In the genomic region with DNA sequence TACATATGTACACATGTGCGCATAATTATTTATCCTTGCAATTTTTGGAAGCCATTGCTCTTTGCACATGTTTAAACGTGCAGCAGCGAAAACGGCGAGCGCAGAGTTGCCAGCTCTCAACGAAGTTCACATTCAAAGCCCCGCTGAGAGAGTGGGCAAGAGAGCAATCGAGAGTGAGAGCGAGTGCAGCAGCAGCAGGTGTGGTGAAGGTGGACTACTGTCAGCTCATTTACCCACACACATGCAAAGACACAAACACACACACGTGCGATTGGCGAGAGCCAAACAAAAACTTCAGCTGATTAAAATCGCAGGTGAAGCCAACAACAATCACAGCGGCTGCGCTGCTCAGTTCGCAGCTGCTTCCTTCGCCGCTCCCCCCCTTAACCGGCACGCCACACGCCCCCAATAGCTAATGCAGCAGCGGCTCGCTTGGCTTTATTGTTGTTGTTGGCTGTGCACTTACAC, we compare ENCODE assay signal across 2 fruit fly cellular contexts.
A peak's percentile ranks its signal among the peaks of the same experiment; 100 is the strongest.
TF ChIP-seq lines count a peak whose summit lies in the region.

No protein-coding gene starts in this region.

TF ChIP-seq in whole organism, adult, 20 proteins besides CTCF, POLR2A, EP300 and RAD21 (continued from another document):
- TF ChIP-seq toe (GFP tag; optimal IDR thresholded peaks at IDR 0.05; lab: Kevin White, UChicago): no peak
- TF ChIP-seq cnc (optimal IDR thresholded peaks at IDR 0.05; lab: Kevin White, UChicago): no peak
- TF ChIP-seq ovo (GFP tag; optimal IDR thresholded peaks at IDR 0.05; lab: Kevin White, UChicago): no peak
- TF ChIP-seq CG1620 (GFP tag; optimal IDR thresholded peaks at IDR 0.05; lab: Kevin White, UChicago): no peak
TF ChIP-seq in whole organism, adult: peak in this region for 9.

TF ChIP-seq in whole organism, embryonic, 481 proteins besides CTCF, POLR2A, EP300 and RAD21 (continued from another document and continues in another):
- TF ChIP-seq sna (GFP tag; IDR thresholded peaks at IDR 0.05; lab: Robert Waterston, UW; ENCODE audit: partially characterized antibody) (no peak), CG1529 (GFP tag; optimal IDR thresholded peaks at IDR 0.05; lab: Kevin White, UChicago) (no peak), GATAe (GFP tag; conservative IDR thresholded peaks at IDR 0.05; lab: Robert Waterston, UW) (no peak), CG14965 (GFP tag; optimal IDR thresholded peaks at IDR 0.05; lab: Kevin White, UChicago; ENCODE audit: borderline replicate concordance) (no peak), CG10979 (tag; optimal IDR thresholded peaks at IDR 0.05; lab: Kevin White, UChicago) (no peak), MESR4 (GFP tag; optimal IDR thresholded peaks at IDR 0.05; lab: Kevin White, UChicago) (peak; percentile 13), CG17186 (GFP tag; optimal IDR thresholded peaks at IDR 0.05; lab: Kevin White, UChicago) (no peak), Stat92E (GFP tag; optimal IDR thresholded peaks at IDR 0.05; lab: Kevin White, UChicago) (no peak), ftz-f1 (GFP tag; optimal IDR thresholded peaks at IDR 0.05; lab: Kevin White, UChicago) (peak; percentile 25), MTF-1 (GFP tag; optimal IDR thresholded peaks at IDR 0.05; lab: Kevin White, UChicago; ENCODE audit: borderline replicate concordance) (peak; percentile 95), Adf1 (GFP tag; IDR thresholded peaks at IDR 0.05; lab: Robert Waterston, UW) (peak; percentile 87), ewg (GFP tag; optimal IDR thresholded peaks at IDR 0.05; lab: Kevin White, UChicago) (peak; percentile 47), CG10366 (GFP tag; IDR thresholded peaks at IDR 0.05; lab: Robert Waterston, UW) (no peak), chif (GFP tag; optimal IDR thresholded peaks at IDR 0.05; lab: Kevin White, UChicago) (no peak), twi (tag; optimal IDR thresholded peaks at IDR 0.05; lab: Kevin White, UChicago) (peak; percentile 4), seq (GFP tag; IDR thresholded peaks at IDR 0.05; lab: Robert Waterston, UW) (no peak), CG7372 (GFP tag; IDR thresholded peaks at IDR 0.05; lab: Robert Waterston, UW) (no peak), cg (GFP tag; optimal IDR thresholded peaks at IDR 0.05; lab: Kevin White, UChicago) (peak; percentile 92), CG2202 (tag; optimal IDR thresholded peaks at IDR 0.05; lab: Kevin White, UChicago) (no peak), gsb (GFP tag; IDR thresholded peaks at IDR 0.05; lab: Robert Waterston, UW) (no peak), CG10565 (GFP tag; optimal IDR thresholded peaks at IDR 0.05; lab: Kevin White, UChicago) (no peak), trem (tag; optimal IDR thresholded peaks at IDR 0.05; lab: Kevin White, UChicago) (no peak), pb (GFP tag; optimal IDR thresholded peaks at IDR 0.05; lab: Kevin White, UChicago) (no peak), CG8388 (GFP tag; optimal IDR thresholded peaks at IDR 0.05; lab: Kevin White, UChicago) (no peak), sr (GFP tag; IDR thresholded peaks at IDR 0.05; lab: Robert Waterston, UW) (no peak; the same call in 2 of the 3 replicates), CG16813 (GFP tag; IDR thresholded peaks at IDR 0.05; lab: Robert Waterston, UW; ENCODE audit: partially characterized antibody) (no peak), Optix (GFP tag; IDR thresholded peaks at IDR 0.05; lab: Robert Waterston, UW) (no peak), CG4360 (GFP tag; IDR thresholded peaks at IDR 0.05; lab: Robert Waterston, UW) (peak; percentile 83), Elba2 (GFP tag; optimal IDR thresholded peaks at IDR 0.05; lab: Kevin White, UChicago) (peak; percentile 3), CG4282 (GFP tag; optimal IDR thresholded peaks at IDR 0.05; lab: Kevin White, UChicago) (no peak), CG16863 (GFP tag; optimal IDR thresholded peaks at IDR 0.05; lab: Kevin White, UChicago) (no peak), ATbp (GFP tag; optimal IDR thresholded peaks at IDR 0.05; lab: Kevin White, UChicago) (no peak), CG15479 (GFP tag; optimal IDR thresholded peaks at IDR 0.05; lab: Kevin White, UChicago) (peak; percentile 55), pita (GFP tag; optimal IDR thresholded peaks at IDR 0.05; lab: Kevin White, UChicago) (no peak), Fer3 (tag; optimal IDR thresholded peaks at IDR 0.05; lab: Kevin White, UChicago) (no peak), Dll (GFP tag; IDR thresholded peaks at IDR 0.05; lab: Robert Waterston, UW; ENCODE audit: partially characterized antibody) (0 out of 4 replicates have a peak, but pooled peaks have one; percentile 28), Nf-YA (GFP tag; IDR thresholded peaks at IDR 0.05; lab: Robert Waterston, UW) (no peak), dimm (GFP tag; IDR thresholded peaks at IDR 0.05; lab: Robert Waterston, UW) (no peak), nerfin-1 (tag; optimal IDR thresholded peaks at IDR 0.05; lab: Kevin White, UChicago) (peak; percentile 20), Deaf1 (tag; optimal IDR thresholded peaks at IDR 0.05; lab: Kevin White, UChicago) (no peak), CG6813 (GFP tag; optimal IDR thresholded peaks at IDR 0.05; lab: Kevin White, UChicago) (no peak), MBD-R2 (GFP tag; IDR thresholded peaks at IDR 0.05; lab: Robert Waterston, UW) (no peak), ro (GFP tag; IDR thresholded peaks at IDR 0.05; lab: Robert Waterston, UW) (no peak), Ravus (GFP tag; IDR thresholded peaks at IDR 0.05; lab: Robert Waterston, UW) (no peak), unpg (GFP tag; optimal IDR thresholded peaks at IDR 0.05; lab: Kevin White, UChicago) (no peak), nom (GFP tag; optimal IDR thresholded peaks at IDR 0.05; lab: Kevin White, UChicago) (peak; percentile 62), CG12391 (tag; optimal IDR thresholded peaks at IDR 0.05; lab: Kevin White, UChicago) (no peak), Rfx (GFP tag; IDR thresholded peaks at IDR 0.05; lab: Robert Waterston, UW) (no peak), kah (GFP tag; optimal IDR thresholded peaks at IDR 0.05; lab: Kevin White, UChicago) (peak; percentile 39), tna (GFP tag; IDR thresholded peaks at IDR 0.05; lab: Robert Waterston, UW; ENCODE audit: partially characterized antibody) (no peak), knrl (GFP tag; IDR thresholded peaks at IDR 0.05; lab: Robert Waterston, UW; ENCODE audit: partially characterized antibody) (no peak), scrt (GFP tag; optimal IDR thresholded peaks at IDR 0.05; lab: Kevin White, UChicago) (no peak), bbx (GFP tag; IDR thresholded peaks at IDR 0.05; lab: Robert Waterston, UW; ENCODE audit: partially characterized antibody) (peak; percentile 47), CG15011 (GFP tag; optimal IDR thresholded peaks at IDR 0.05; lab: Kevin White, UChicago) (no peak), Fer1 (GFP tag; optimal IDR thresholded peaks at IDR 0.05; lab: Kevin White, UChicago) (peak; percentile 12), vvl (GFP tag; IDR thresholded peaks at IDR 0.05; lab: Robert Waterston, UW) (peak; percentile 38; the same call in 1 of the 2 replicates), Atf6 (GFP tag; IDR thresholded peaks at IDR 0.05; lab: Robert Waterston, UW) (no peak), Trl (optimal IDR thresholded peaks at IDR 0.05; lab: Kevin White, UChicago) (peak; percentile 84 to 92), Trl (GFP tag; optimal IDR thresholded peaks at IDR 0.05; lab: Kevin White, UChicago) (no peak), tgo (GFP tag; IDR thresholded peaks at IDR 0.05; lab: Robert Waterston, UW) (no peak), CG5245 (GFP tag; optimal IDR thresholded peaks at IDR 0.05; lab: Kevin White, UChicago) (no peak), aop (GFP tag; IDR thresholded peaks at IDR 0.05; lab: Robert Waterston, UW) (no peak), sisA (GFP tag; IDR thresholded peaks at IDR 0.05; lab: Robert Waterston, UW) (no peak), run (tag; optimal IDR thresholded peaks at IDR 0.05; lab: Kevin White, UChicago) (no peak), ci (GFP tag; IDR thresholded peaks at IDR 0.05; lab: Robert Waterston, UW) (peak; percentile 70; the same call in 2 of the 3 replicates), Med (GFP tag; lab: Kevin White, UChicago) (no peak), Bgb (GFP tag; IDR thresholded peaks at IDR 0.05; lab: Robert Waterston, UW; ENCODE audit: partially characterized antibody) (peak; percentile 42; the same call in 1 of the 2 replicates), Fer2 (tag; optimal IDR thresholded peaks at IDR 0.05; lab: Kevin White, UChicago) (no peak), Ets65A (GFP tag; lab: Kevin White, UChicago) (no peak), Sox100B (GFP tag; optimal IDR thresholded peaks at IDR 0.05; lab: Kevin White, UChicago) (no peak), zen2 (GFP tag; IDR thresholded peaks at IDR 0.05; lab: Robert Waterston, UW; ENCODE audit: partially characterized antibody) (peak; percentile 53; the same call in 2 of the 3 replicates), CG31224 (GFP tag; IDR thresholded peaks at IDR 0.05; lab: Robert Waterston, UW) (no peak), emc (GFP tag; optimal IDR thresholded peaks at IDR 0.05; lab: Kevin White, UChicago) (no peak), CG34224 (GFP tag; IDR thresholded peaks at IDR 0.05; lab: Robert Waterston, UW; ENCODE audit: partially characterized antibody) (peak; percentile 56; the same call in 2 of the 3 replicates), CG17385 (GFP tag; optimal IDR thresholded peaks at IDR 0.05; lab: Kevin White, UChicago) (peak; percentile 29), C15 (GFP tag; IDR thresholded peaks at IDR 0.05; lab: Robert Waterston, UW) (no peak), CG2712 (tag; optimal IDR thresholded peaks at IDR 0.05; lab: Kevin White, UChicago) (no peak), corto (GFP tag; optimal IDR thresholded peaks at IDR 0.05; lab: Kevin White, UChicago) (no peak), Mrtf (GFP tag; IDR thresholded peaks at IDR 0.05; lab: Robert Waterston, UW) (no peak), Hsf (GFP tag; optimal IDR thresholded peaks at IDR 0.05; lab: Kevin White, UChicago) (no peak), z (GFP tag; IDR thresholded peaks at IDR 0.05; lab: Robert Waterston, UW) (no peak), ham (GFP tag; IDR thresholded peaks at IDR 0.05; lab: Robert Waterston, UW) (no peak), nmo (GFP tag; optimal IDR thresholded peaks at IDR 0.05; lab: Kevin White, UChicago) (no peak), Tbp (GFP tag; optimal IDR thresholded peaks at IDR 0.05; lab: Kevin White, UChicago) (no peak), crp (GFP tag; optimal IDR thresholded peaks at IDR 0.05; lab: Kevin White, UChicago) (peak in 1 of 2 experiments; percentile 51), CG9727 (GFP tag; optimal IDR thresholded peaks at IDR 0.05; lab: Kevin White, UChicago) (no peak), dati (GFP tag; IDR thresholded peaks at IDR 0.05; lab: Robert Waterston, UW) (no peak), wdn (GFP tag; IDR thresholded peaks at IDR 0.05; lab: Robert Waterston, UW) (no peak), lab (GFP tag; optimal IDR thresholded peaks at IDR 0.05; lab: Kevin White, UChicago) (no peak), dan (GFP tag; IDR thresholded peaks at IDR 0.05; lab: Robert Waterston, UW) (no peak), CG4707 (GFP tag; optimal IDR thresholded peaks at IDR 0.05; lab: Kevin White, UChicago) (no peak), Rx (GFP tag; IDR thresholded peaks at IDR 0.05; lab: Robert Waterston, UW) (no peak), HLHmδ (GFP tag; optimal IDR thresholded peaks at IDR 0.05; lab: Kevin White, UChicago) (peak; percentile 57), amos (GFP tag; IDR thresholded peaks at IDR 0.05; lab: Robert Waterston, UW; ENCODE audit: partially characterized antibody) (peak; percentile 51; the same call in 1 of the 2 replicates), Opbp (GFP tag; IDR thresholded peaks at IDR 0.05; lab: Robert Waterston, UW; ENCODE audit: partially characterized antibody) (peak; percentile 31; the same call in 1 of the 3 replicates), ara (GFP tag; IDR thresholded peaks at IDR 0.05; lab: Robert Waterston, UW) (no peak), tin (GFP tag; optimal IDR thresholded peaks at IDR 0.05; lab: Kevin White, UChicago) (no peak), HLH4C (GFP tag; IDR thresholded peaks at IDR 0.05; lab: Robert Waterston, UW; ENCODE audit: partially characterized antibody) (0 out of 3 replicates have a peak, but pooled peaks have one; percentile 44), Aef1 (GFP tag; IDR thresholded peaks at IDR 0.05; lab: Robert Waterston, UW) (peak; percentile 67), Hr3 (GFP tag; optimal IDR thresholded peaks at IDR 0.05; lab: Kevin White, UChicago) (no peak), CG34376 (GFP tag; optimal IDR thresholded peaks at IDR 0.05; lab: Kevin White, UChicago) (peak; percentile 43), sqz (GFP tag; optimal IDR thresholded peaks at IDR 0.05; lab: Kevin White, UChicago) (no peak), CG31365 (tag; optimal IDR thresholded peaks at IDR 0.05; lab: Kevin White, UChicago) (no peak), lmd (GFP tag; IDR thresholded peaks at IDR 0.05; lab: Robert Waterston, UW) (no peak), btn (GFP tag; optimal IDR thresholded peaks at IDR 0.05; lab: Kevin White, UChicago) (no peak), CG12236 (GFP tag; optimal IDR thresholded peaks at IDR 0.05; lab: Kevin White, UChicago) (no peak), cas (GFP tag; IDR thresholded peaks at IDR 0.05; lab: Robert Waterston, UW) (no peak), YL-1 (GFP tag; optimal IDR thresholded peaks at IDR 0.05; lab: Kevin White, UChicago) (peak; percentile 44), Awh (GFP tag; IDR thresholded peaks at IDR 0.05; lab: Robert Waterston, UW) (no peak), grn (GFP tag; optimal IDR thresholded peaks at IDR 0.05; lab: Kevin White, UChicago) (no peak), CG13287 (GFP tag; IDR thresholded peaks at IDR 0.05; lab: Robert Waterston, UW; ENCODE audit: partially characterized antibody) (peak; percentile 49; the same call in 1 of the 2 replicates), tll (GFP tag; optimal IDR thresholded peaks at IDR 0.05; lab: Kevin White, UChicago) (no peak), Drgx (GFP tag; IDR thresholded peaks at IDR 0.05; lab: Robert Waterston, UW) (peak; percentile 41; the same call in 1 of the 2 replicates), CG30403 (GFP tag; optimal IDR thresholded peaks at IDR 0.05; lab: Kevin White, UChicago) (no peak), disco-r (GFP tag; optimal IDR thresholded peaks at IDR 0.05; lab: Kevin White, UChicago) (no peak), D19B (GFP tag; optimal IDR thresholded peaks at IDR 0.05; lab: Kevin White, UChicago) (no peak), CG14667 (GFP tag; IDR thresholded peaks at IDR 0.05; lab: Robert Waterston, UW) (no peak), CG34422 (GFP tag; IDR thresholded peaks at IDR 0.05; lab: Robert Waterston, UW) (peak; percentile 75; the same call in 1 of the 3 replicates), CG9215 (GFP tag; IDR thresholded peaks at IDR 0.05; lab: Robert Waterston, UW) (peak; percentile 78), chinmo (GFP tag; IDR thresholded peaks at IDR 0.05; lab: Robert Waterston, UW; ENCODE audit: partially characterized antibody) (peak; percentile 98), CG11695 (GFP tag; IDR thresholded peaks at IDR 0.05; lab: Robert Waterston, UW) (peak; percentile 64; the same call in 1 of the 3 replicates), Scr (GFP tag; IDR thresholded peaks at IDR 0.05; lab: Robert Waterston, UW; ENCODE audit: partially characterized antibody) (peak; percentile 14; the same call in 1 of the 2 replicates)
